Fruit fly (Drosophila melanogaster): ENCODE measurements around the gene Ns3.

Ns3 gene

dm6 chrX:1512753-1513226 lies 48.8 kb upstream of the Ns3 start, which contains the start of gene CG14795 (continued):
- no peak for TF ChIP-seq CG8281 (tag; optimal IDR thresholded peaks at IDR 0.05)
- TF ChIP-seq CG4328 (GFP tag; optimal IDR thresholded peaks at IDR 0.05): no peak
- no peak for TF ChIP-seq CG3407 (GFP tag; optimal IDR thresholded peaks at IDR 0.05)
- peak; percentile 96 for TF ChIP-seq tna (GFP tag; IDR thresholded peaks at IDR 0.05; ENCODE audit: partially characterized antibody)
- peak; percentile 1 for TF ChIP-seq CG3065 (GFP tag; optimal IDR thresholded peaks at IDR 0.05)
- TF ChIP-seq Hmx (GFP tag; optimal IDR thresholded peaks at IDR 0.05): no peak
- TF ChIP-seq CG14667 (GFP tag; IDR thresholded peaks at IDR 0.05): no peak
- TF ChIP-seq CG30431 (GFP tag; optimal IDR thresholded peaks at IDR 0.05): no peak
- TF ChIP-seq bigmax (GFP tag; optimal IDR thresholded peaks at IDR 0.05): peak; percentile 41
- TF ChIP-seq CG12236 (GFP tag; optimal IDR thresholded peaks at IDR 0.05): no peak
- TF ChIP-seq BEAF-32 (GFP tag; optimal IDR thresholded peaks at IDR 0.05): peak; percentile 97
- no peak for TF ChIP-seq eyg (GFP tag; optimal IDR thresholded peaks at IDR 0.05)
- peak; percentile 5 to 48 for TF ChIP-seq Pdp1 (GFP tag; optimal IDR thresholded peaks at IDR 0.05)
- peak; percentile 88 for TF ChIP-seq chinmo (GFP tag; IDR thresholded peaks at IDR 0.05; ENCODE audit: partially characterized antibody)
- peak; percentile 82 for TF ChIP-seq CG17186 (GFP tag; optimal IDR thresholded peaks at IDR 0.05)
- no peak for TF ChIP-seq Doc2 (GFP tag; IDR thresholded peaks at IDR 0.05)
- TF ChIP-seq her (GFP tag; optimal IDR thresholded peaks at IDR 0.05): peak; percentile 78
- TF ChIP-seq tup (GFP tag; optimal IDR thresholded peaks at IDR 0.05): no peak
- peak; percentile 31 for TF ChIP-seq mam (GFP tag; optimal IDR thresholded peaks at IDR 0.05)
- TF ChIP-seq Jarid2 (GFP tag; optimal IDR thresholded peaks at IDR 0.05): no peak
- TF ChIP-seq caup (GFP tag; optimal IDR thresholded peaks at IDR 0.05; ENCODE audit: severe bottlenecking): peak; percentile 25
- TF ChIP-seq sens (GFP tag): peak; percentile 19
- no peak for TF ChIP-seq CG16779 (GFP tag; IDR thresholded peaks at IDR 0.05)
- no peak for TF ChIP-seq ATbp (GFP tag; optimal IDR thresholded peaks at IDR 0.05)
- no peak; the same call in 1 of the 2 replicates for TF ChIP-seq lmd (GFP tag; IDR thresholded peaks at IDR 0.05)
- peak; percentile 89 for TF ChIP-seq Med (GFP tag)
- peak; percentile 35 for TF ChIP-seq CG12155 (GFP tag; optimal IDR thresholded peaks at IDR 0.05)
- peak; percentile 85 for TF ChIP-seq vvl (GFP tag; IDR thresholded peaks at IDR 0.05)
- TF ChIP-seq bowl (GFP tag; IDR thresholded peaks at IDR 0.05): no peak
- TF ChIP-seq CG6813 (GFP tag; optimal IDR thresholded peaks at IDR 0.05): no peak
- peak; percentile 94 for TF ChIP-seq Opbp (GFP tag; IDR thresholded peaks at IDR 0.05; ENCODE audit: partially characterized antibody)
- TF ChIP-seq CG3995 (GFP tag; optimal IDR thresholded peaks at IDR 0.05): peak; percentile 38
- 0 out of 3 replicates have a peak, but pooled peaks have one; percentile 29 for TF ChIP-seq CG34422 (GFP tag; IDR thresholded peaks at IDR 0.05)
- TF ChIP-seq CG7963 (GFP tag; IDR thresholded peaks at IDR 0.05; ENCODE audit: partially characterized antibody): peak; percentile 90
- TF ChIP-seq CG7928 (GFP tag; optimal IDR thresholded peaks at IDR 0.05): no peak
- TF ChIP-seq odd (GFP tag; optimal IDR thresholded peaks at IDR 0.05): no peak
- TF ChIP-seq ab (GFP tag; optimal IDR thresholded peaks at IDR 0.05): no peak
- TF ChIP-seq CG4282 (GFP tag; optimal IDR thresholded peaks at IDR 0.05): peak; percentile 46
- peak; percentile 50 for TF ChIP-seq CoRest (tag; optimal IDR thresholded peaks at IDR 0.05)
- no peak for TF ChIP-seq CG3838 (GFP tag; optimal IDR thresholded peaks at IDR 0.05)
- no peak for TF ChIP-seq CG8388 (GFP tag; optimal IDR thresholded peaks at IDR 0.05)
- peak; percentile 41; the same call in 1 of the 2 replicates for TF ChIP-seq Xrp1 (GFP tag; IDR thresholded peaks at IDR 0.05)
- peak; percentile 51 for TF ChIP-seq CG4617 (GFP tag; optimal IDR thresholded peaks at IDR 0.05; ENCODE audit: borderline replicate concordance)
- no peak for TF ChIP-seq CG10431 (GFP tag; optimal IDR thresholded peaks at IDR 0.05)
- TF ChIP-seq CG8359 (GFP tag; optimal IDR thresholded peaks at IDR 0.05; ENCODE audit: borderline replicate concordance): no peak
- no peak for TF ChIP-seq MTF-1 (GFP tag; optimal IDR thresholded peaks at IDR 0.05; ENCODE audit: borderline replicate concordance)
- TF ChIP-seq CG11398 (GFP tag; optimal IDR thresholded peaks at IDR 0.05): no peak
- TF ChIP-seq BtbVII (GFP tag; optimal IDR thresholded peaks at IDR 0.05): no peak
- TF ChIP-seq nom (GFP tag; optimal IDR thresholded peaks at IDR 0.05): no peak

Measured in whole organism, embryonic.